Worm (Caenorhabditis elegans) whole organism, mixed stage, embryonic: ENCODE results near the gene chtb-2.

Source experiments
- M03D4.4 ChIP-seq: sonication (generic microtip); optimal IDR thresholded peaks from 2 replicates; lab custom pipeline; 2017; ENCODE audit warnings: mild to moderate bottlenecking, missing genetic modification characterization, missing compliant biosample characterization
- bed-3 ChIP-seq: fragments of 200-800 bp; sonication (Bioruptor generic); optimal IDR thresholded peaks from 3 replicates; lab custom pipeline; 2018; ENCODE audit warnings: mild to moderate bottlenecking, missing genetic modification characterization, moderate library complexity, missing compliant biosample characterization
- blmp-1 ChIP-seq: fragments of 150-350 bp; optimal IDR thresholded peaks from 2 replicates; lab custom pipeline; 2014; ENCODE audit warnings: missing biosample characterization, missing genetic modification characterization
- ceh-39 ChIP-seq: fragments of 150-350 bp; optimal IDR thresholded peaks from 2 replicates; lab custom pipeline; 2014; ENCODE audit warnings: missing biosample characterization, missing genetic modification characterization
- ceh-43 ChIP-seq: fragments of 200-800 bp; sonication (Bioruptor generic); optimal IDR thresholded peaks from 2 replicates; lab custom pipeline; 2018; ENCODE audit warnings: mild to moderate bottlenecking, missing genetic modification characterization, moderate library complexity, missing compliant biosample characterization
- ceh-83 ChIP-seq: fragments of 200-800 bp; sonication (Bioruptor generic); optimal IDR thresholded peaks from 2 replicates; lab custom pipeline; 2018; ENCODE audit warnings: mild to moderate bottlenecking, missing genetic modification characterization, missing compliant biosample characterization
- ces-1 ChIP-seq: fragments of 150-350 bp; optimal IDR thresholded peaks from 2 replicates; lab custom pipeline; 2014; ENCODE audit warnings: missing biosample characterization, missing genetic modification reagents, missing genetic modification characterization
- cnd-1 ChIP-seq: fragments of 200-800 bp; sonication (Bioruptor generic); optimal IDR thresholded peaks from 2 replicates; lab custom pipeline; 2018; ENCODE audit warnings: mild to moderate bottlenecking, missing genetic modification characterization, missing compliant biosample characterization
- drap-1 ChIP-seq: fragments of 200-800 bp; sonication (Bioruptor generic); optimal IDR thresholded peaks from 3 replicates; lab custom pipeline; 2018; ENCODE audit warnings: mild to moderate bottlenecking, missing genetic modification characterization, missing compliant biosample characterization
- elt-1 ChIP-seq: sonication (generic microtip); optimal IDR thresholded peaks from 2 replicates; lab custom pipeline; 2017; ENCODE audit warnings: missing genetic modification characterization, mild to moderate bottlenecking, missing compliant biosample characterization, antibody characterized with exemption, moderate library complexity, borderline replicate concordance; ENCODE audit not compliant: insufficient read depth
- elt-3 ChIP-seq: fragments of 150-350 bp; optimal IDR thresholded peaks from 2 replicates; lab custom pipeline; 2014; ENCODE audit warnings: missing biosample characterization, missing genetic modification characterization
- flh-1 ChIP-seq: fragments of 200-800 bp; sonication (Bioruptor generic); optimal IDR thresholded peaks from 2 replicates; lab custom pipeline; 2018; ENCODE audit warnings: mild to moderate bottlenecking, missing genetic modification characterization, moderate library complexity, missing compliant biosample characterization
- ham-2 ChIP-seq: fragments of 200-800 bp; sonication (Bioruptor generic); optimal IDR thresholded peaks from 2 replicates; lab custom pipeline; 2018; ENCODE audit warnings: mild to moderate bottlenecking, missing genetic modification characterization, missing compliant biosample characterization
- hlh-1 ChIP-seq: fragments of 150-350 bp; optimal IDR thresholded peaks from 2 replicates; lab custom pipeline; 2014; ENCODE audit warnings: missing biosample characterization, missing genetic modification reagents, missing genetic modification characterization
- lin-13 ChIP-seq: fragments of 150-350 bp; optimal IDR thresholded peaks from 2 replicates; lab custom pipeline; 2014; ENCODE audit warnings: missing biosample characterization, missing genetic modification characterization
- lin-32 ChIP-seq: fragments of 200-800 bp; sonication (Bioruptor generic); optimal IDR thresholded peaks from 2 replicates; lab custom pipeline; 2018; ENCODE audit warnings: mild to moderate bottlenecking, missing genetic modification characterization, missing compliant biosample characterization
- lsy-2 ChIP-seq: fragments of 150-350 bp; optimal IDR thresholded peaks from 2 replicates; lab custom pipeline; 2014; ENCODE audit warnings: missing biosample characterization, missing genetic modification characterization
- mab-5 ChIP-seq: fragments of 150-350 bp; optimal IDR thresholded peaks from 2 replicates; lab custom pipeline; 2014; ENCODE audit warnings: missing biosample characterization, missing genetic modification characterization
- mep-1 ChIP-seq: fragments of 150-350 bp; optimal IDR thresholded peaks from 2 replicates; lab custom pipeline; 2017; ENCODE audit warnings: missing biosample characterization, missing genetic modification reagents, missing genetic modification characterization, inconsistent platforms
- mls-2 ChIP-seq: sonication (generic microtip); optimal IDR thresholded peaks from 2 replicates; lab custom pipeline; 2016; ENCODE audit warnings: mild to moderate bottlenecking, missing genetic modification characterization, moderate library complexity, missing compliant biosample characterization
- nhr-12 ChIP-seq: fragments of 150-350 bp; optimal IDR thresholded peaks from 2 replicates; lab custom pipeline; 2014; ENCODE audit warnings: missing biosample characterization, missing genetic modification characterization
- nhr-2 ChIP-seq: fragments of 150-350 bp; optimal IDR thresholded peaks from 2 replicates; lab custom pipeline; 2014; ENCODE audit warnings: missing biosample characterization, missing genetic modification characterization
- nhr-237 ChIP-seq: fragments of 150-350 bp; optimal IDR thresholded peaks from 2 replicates; lab custom pipeline; 2014; ENCODE audit warnings: missing biosample characterization, missing genetic modification characterization
- nhr-28 ChIP-seq: fragments of 150-350 bp; optimal IDR thresholded peaks from 2 replicates; lab custom pipeline; 2014; ENCODE audit warnings: missing biosample characterization, missing genetic modification characterization
- nhr-76 ChIP-seq: sonication (generic microtip); optimal IDR thresholded peaks from 2 replicates; lab custom pipeline; 2017; ENCODE audit warnings: missing biosample characterization, missing genetic modification characterization
- pha-4 ChIP-seq: fragments of 150-350 bp; optimal IDR thresholded peaks from 2 replicates; lab custom pipeline; 2018; ENCODE audit warnings: missing biosample characterization, missing genetic modification reagents, missing genetic modification characterization
- sem-2 ChIP-seq: fragments of 200-800 bp; sonication (Bioruptor generic); optimal IDR thresholded peaks from 2 replicates; lab custom pipeline; 2018; ENCODE audit warnings: mild to moderate bottlenecking, missing genetic modification characterization, missing compliant biosample characterization
- snpc-4 ChIP-seq: fragments of 150-350 bp; optimal IDR thresholded peaks from 2 replicates; lab custom pipeline; 2014; ENCODE audit warnings: missing biosample characterization, missing genetic modification characterization
- sptf-1 ChIP-seq: sonication (generic microtip); optimal IDR thresholded peaks from 2 replicates; lab custom pipeline; 2017; ENCODE audit warnings: mild to moderate bottlenecking, missing genetic modification characterization, moderate library complexity, missing compliant biosample characterization
- tbx-8 ChIP-seq: fragments of 200-800 bp; sonication (Bioruptor generic); optimal IDR thresholded peaks from 2 replicates; lab custom pipeline; 2018; ENCODE audit warnings: mild to moderate bottlenecking, missing genetic modification characterization, moderate library complexity, missing compliant biosample characterization
- unc-120 ChIP-seq: sonication (generic microtip); optimal IDR thresholded peaks from 2 replicates; lab custom pipeline; 2017; ENCODE audit warnings: missing genetic modification characterization, missing compliant biosample characterization; ENCODE audit not compliant: poor library complexity, severe bottlenecking
- unc-39 ChIP-seq: fragments of 150-350 bp; optimal IDR thresholded peaks from 2 replicates; lab custom pipeline; 2014; ENCODE audit warnings: missing biosample characterization, missing genetic modification characterization
- unc-62 ChIP-seq: fragments of 150-350 bp; optimal IDR thresholded peaks from 2 replicates; lab custom pipeline; 2014; ENCODE audit warnings: missing biosample characterization, missing genetic modification reagents, missing genetic modification characterization
- zip-8 ChIP-seq: fragments of 150-350 bp; optimal IDR thresholded peaks from 2 replicates; lab custom pipeline; 2014; ENCODE audit warnings: missing biosample characterization, missing genetic modification characterization
- ztf-11 ChIP-seq: fragments of 150-350 bp; optimal IDR thresholded peaks from 2 replicates; lab custom pipeline; 2014; ENCODE audit warnings: missing biosample characterization, missing genetic modification characterization

The chtb-2 gene

ce11 chrIII:6452683-6453082, 30.3 kb upstream of the chtb-2 start:
- TF ChIP-seq blmp-1 (no peak), mep-1 (tag; lab: Kevin White, UChicago) (peak; percentile 65), nhr-12 (no peak), drap-1 (GFP tag; lab: Kevin White, UChicago) (no peak), tbx-8 (no peak), lin-32 (GFP tag; lab: Kevin White, UChicago) (no peak), snpc-4 (no peak), sptf-1 (tag; lab: Kevin White, UChicago) (no peak), ceh-39 (tag; lab: Kevin White, UChicago) (peak; percentile 47), cnd-1 (tag; lab: Kevin White, UChicago) (no peak), ztf-11 (tag; lab: Kevin White, UChicago) (no peak), nhr-28 (no peak), bed-3 (GFP tag; lab: Kevin White, UChicago) (no peak), nhr-76 (no peak), mls-2 (no peak), unc-62 (GFP tag; lab: Kevin White, UChicago) (no peak), lsy-2 (peak; percentile 24), hlh-1 (tag; lab: Kevin White, UChicago) (peak; percentile 63), sem-2 (GFP tag; lab: Kevin White, UChicago) (no peak), unc-120 (tag; lab: Kevin White, UChicago) (no peak), lin-13 (tag; lab: Kevin White, UChicago) (peak; percentile 17), nhr-237 (tag; lab: Kevin White, UChicago) (no peak), mab-5 (tag; lab: Kevin White, UChicago) (no peak)

ce11 chrIII:6453665-6454064, 29.4 kb upstream of the chtb-2 start:
- TF ChIP-seq unc-62 (GFP tag; lab: Kevin White, UChicago) (no peak), M03D4.4 (peak; percentile 78), elt-3 (tag; lab: Kevin White, UChicago) (no peak), nhr-237 (tag; lab: Kevin White, UChicago) (peak; percentile 85), bed-3 (GFP tag; lab: Kevin White, UChicago) (peak; percentile 5), cnd-1 (tag; lab: Kevin White, UChicago) (peak; percentile 72), lin-13 (tag; lab: Kevin White, UChicago) (peak; percentile 83), elt-1 (tag; lab: Kevin White, UChicago) (peak; percentile 35), unc-120 (tag; lab: Kevin White, UChicago) (peak; percentile 67), ceh-43 (GFP tag; lab: Kevin White, UChicago) (peak; percentile 7), hlh-1 (tag; lab: Kevin White, UChicago) (peak; percentile 37), nhr-12 (no peak), ztf-11 (tag; lab: Kevin White, UChicago) (peak; percentile 41), ham-2 (peak; percentile 75), nhr-28 (no peak), unc-39 (tag; lab: Kevin White, UChicago) (no peak), lin-32 (GFP tag; lab: Kevin White, UChicago) (no peak), nhr-2 (tag; lab: Kevin White, UChicago) (no peak), ceh-83 (peak; percentile 51), snpc-4 (no peak), drap-1 (GFP tag; lab: Kevin White, UChicago) (peak; percentile 63), mep-1 (tag; lab: Kevin White, UChicago) (peak; percentile 89), mls-2 (peak; percentile 81), tbx-8 (no peak), zip-8 (tag; lab: Kevin White, UChicago) (no peak), nhr-76 (no peak), sptf-1 (tag; lab: Kevin White, UChicago) (peak; percentile 86), pha-4 (peak; percentile 75), mab-5 (tag; lab: Kevin White, UChicago) (no peak), ceh-39 (tag; lab: Kevin White, UChicago) (no peak), sem-2 (GFP tag; lab: Kevin White, UChicago) (peak; percentile 11), ces-1 (GFP tag; lab: Kevin White, UChicago) (peak; percentile 25), flh-1 (GFP tag; lab: Kevin White, UChicago) (peak; percentile 6), blmp-1 (peak; percentile 51), lsy-2 (peak; percentile 82)

- TF ChIP-seq nhr-76 = no peak
- no peak for TF ChIP-seq unc-120 (tag; lab: Kevin White, UChicago)
- no peak for TF ChIP-seq hlh-1 (tag; lab: Kevin White, UChicago)
- no peak for TF ChIP-seq tbx-8
- no peak for TF ChIP-seq sem-2 (GFP tag; lab: Kevin White, UChicago)
- TF ChIP-seq drap-1 (GFP tag; lab: Kevin White, UChicago) = no peak
- no peak for TF ChIP-seq cnd-1 (tag; lab: Kevin White, UChicago)
- TF ChIP-seq lin-13 (tag; lab: Kevin White, UChicago) = no peak
- no peak for TF ChIP-seq mab-5 (tag; lab: Kevin White, UChicago)
Observed at ce11 chrIII:6454183-6454582, 28.8 kb upstream of the chtb-2 start, which contains the start of gene jhdm-1. jhdm-1 (plus strand) TSS chrIII:6454483.
